Worm (Caenorhabditis elegans) whole organism, early embryonic: ENCODE data around the gene fipr-7.

Experiments
- B0310.2 ChIP-seq: sonication (generic microtip); optimal IDR thresholded peaks from 2 replicates; lab custom pipeline; 2016; ENCODE audit warnings: mild to moderate bottlenecking, missing genetic modification characterization, missing compliant biosample characterization
- F13C5.2 ChIP-seq: sonication (generic microtip); optimal IDR thresholded peaks from 2 replicates; lab custom pipeline; 2017; ENCODE audit warnings: mild to moderate bottlenecking, missing genetic modification characterization, inconsistent platforms, missing compliant biosample characterization
- aly-1 ChIP-seq: sonication (generic microtip); optimal IDR thresholded peaks from 2 replicates; lab custom pipeline; 2016; ENCODE audit warnings: missing genetic modification characterization, missing compliant biosample characterization
- ama-1 ChIP-seq: fragments of 150-350 bp; optimal IDR thresholded peaks from 2 replicates; lab custom pipeline; 2014
- ceh-13 ChIP-seq: fragments of 200-800 bp; sonication (Bioruptor generic); optimal IDR thresholded peaks from 2 replicates; lab custom pipeline; 2018; ENCODE audit warnings: mild to moderate bottlenecking, missing genetic modification characterization, missing compliant biosample characterization
- ceh-36 ChIP-seq: sonication (generic microtip); optimal IDR thresholded peaks from 2 replicates; lab custom pipeline; 2016; ENCODE audit warnings: missing genetic modification characterization, inconsistent platforms, missing compliant biosample characterization
- ets-7 ChIP-seq: sonication (generic microtip); optimal IDR thresholded peaks from 2 replicates; lab custom pipeline; 2016; ENCODE audit warnings: missing genotype, missing genetic modification characterization, missing compliant biosample characterization
- flt-1 ChIP-seq: fragments of 200-800 bp; sonication (Bioruptor generic); IDR thresholded peaks from 2 replicates; pipeline ENCODE4 v1.3.6; 2022; ENCODE audit warnings: missing genetic modification characterization, missing compliant biosample characterization
- hmbx-1 ChIP-seq: sonication (generic microtip); optimal IDR thresholded peaks from 2 replicates; lab custom pipeline; 2016; ENCODE audit warnings: mild to moderate bottlenecking, missing genetic modification characterization, missing compliant biosample characterization
- hmg-4 ChIP-seq: fragments of 200-800 bp; sonication (Bioruptor generic); optimal IDR thresholded peaks from 2 replicates; lab custom pipeline; 2018; ENCODE audit warnings: mild to moderate bottlenecking, missing genetic modification characterization, missing compliant biosample characterization
- hnd-1 ChIP-seq: sonication (generic microtip); optimal IDR thresholded peaks from 2 replicates; lab custom pipeline; 2016; ENCODE audit warnings: missing genetic modification characterization, missing compliant biosample characterization
- pes-1 ChIP-seq: fragments of 200-800 bp; sonication (Bioruptor generic); IDR thresholded peaks from 2 replicates; pipeline ENCODE4 v1.3.6; 2022; ENCODE audit warnings: missing genetic modification reagents, missing genetic modification characterization, missing compliant biosample characterization
- scrt-1 ChIP-seq: fragments of 200-800 bp; sonication (Bioruptor generic); IDR thresholded peaks from 2 replicates; pipeline ENCODE4 v1.3.6; 2022; ENCODE audit warnings: missing genetic modification characterization, missing compliant biosample characterization
- sea-1 ChIP-seq: fragments of 200-800 bp; sonication (Bioruptor generic); conservative IDR thresholded peaks from 2 replicates; pipeline ENCODE4 v1.3.6; 2022; ENCODE audit warnings: missing genetic modification characterization, missing compliant biosample characterization
- tbx-11 ChIP-seq: fragments of 200-800 bp; sonication (Bioruptor generic); IDR thresholded peaks from 2 replicates; pipeline ENCODE4 v1.3.6; 2022; ENCODE audit warnings: missing genetic modification characterization, missing compliant biosample characterization
- tbx-37 ChIP-seq: fragments of 200-800 bp; sonication (Bioruptor generic); conservative IDR thresholded peaks from 2 replicates; pipeline ENCODE4 v1.3.6; 2022; ENCODE audit warnings: missing genetic modification reagents, missing genetic modification characterization, missing compliant biosample characterization
- tra-4 ChIP-seq: sonication (generic microtip); optimal IDR thresholded peaks from 2 replicates; lab custom pipeline; 2017; ENCODE audit warnings: missing genetic modification characterization, missing compliant biosample characterization

Gene fipr-7

DNA sequence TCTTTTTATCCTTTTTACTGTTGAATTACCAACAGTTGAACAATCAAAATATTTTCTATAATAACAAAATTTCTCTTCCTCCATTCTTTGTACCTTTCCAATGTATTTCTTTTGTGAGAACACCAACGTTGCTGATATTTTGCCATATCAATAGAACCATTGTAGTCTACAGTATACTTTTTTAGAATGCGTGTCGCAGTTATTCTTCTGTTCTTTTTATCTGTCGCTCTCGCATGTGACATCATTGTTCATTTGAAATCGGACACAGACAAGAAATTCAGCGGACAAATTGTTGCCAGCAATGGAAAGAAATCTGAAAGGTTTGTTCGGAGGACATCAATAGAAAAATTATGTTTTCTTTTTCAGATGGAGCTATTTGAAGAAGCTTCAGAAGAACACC, 27.7 kb upstream of the fipr-7 start, which contains the start of gene ZK856.7:
Gene ZK856.7, plus strand, starts transcription at position 186 of the 400 bp plus-strand sequence.
- no peak for TF ChIP-seq hmg-4
- TF ChIP-seq flt-1 (GFP tag; lab: Robert Waterston, UW), result no peak
- no peak for TF ChIP-seq tbx-37 (GFP tag; lab: Robert Waterston, UW)
- no peak for TF ChIP-seq pes-1
- no peak for TF ChIP-seq tbx-11 (GFP tag; lab: Robert Waterston, UW)
- TF ChIP-seq scrt-1 (GFP tag; lab: Robert Waterston, UW), result no peak
- no peak for TF ChIP-seq tra-4 (tag; lab: Kevin White, UChicago)
- no peak for TF ChIP-seq aly-1
- TF ChIP-seq ceh-13 (GFP tag; lab: Kevin White, UChicago), result no peak
- TF ChIP-seq ceh-36, result no peak

DNA sequence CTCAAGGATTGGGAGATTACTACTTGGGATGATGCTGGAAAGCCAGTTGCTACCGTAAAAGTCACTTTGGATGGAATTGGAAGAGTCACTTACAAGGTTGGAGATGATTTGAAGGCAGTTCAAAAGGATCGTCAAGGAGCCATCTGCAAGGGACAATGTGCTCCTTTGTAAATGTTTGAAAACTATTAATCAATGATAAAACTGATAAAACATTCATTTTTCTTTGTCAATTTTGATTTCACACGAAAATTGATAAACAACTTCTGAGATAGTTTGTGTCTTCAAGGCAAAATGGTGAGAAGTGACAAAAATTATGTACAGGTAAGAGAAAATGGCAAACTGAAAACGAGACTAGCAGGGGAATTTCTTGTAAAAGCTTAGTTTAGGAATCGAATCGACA, 27.3 kb upstream of the fipr-7 start:
- no peak for TF ChIP-seq hnd-1 (tag; lab: Kevin White, UChicago)
- no peak for TF ChIP-seq ama-1
- TF ChIP-seq ceh-36, result no peak
- TF ChIP-seq scrt-1 (GFP tag; lab: Robert Waterston, UW), result no peak
- TF ChIP-seq F13C5.2 (tag; lab: Kevin White, UChicago), result no peak
- TF ChIP-seq flt-1 (GFP tag; lab: Robert Waterston, UW), result no peak
- TF ChIP-seq sea-1 (GFP tag; lab: Robert Waterston, UW), result no peak
- TF ChIP-seq tbx-11 (GFP tag; lab: Robert Waterston, UW), result no peak
- no peak for TF ChIP-seq tbx-37 (GFP tag; lab: Robert Waterston, UW)
- TF ChIP-seq B0310.2 (tag; lab: Kevin White, UChicago), result no peak
- no peak for TF ChIP-seq ets-7 (tag; lab: Kevin White, UChicago)
- TF ChIP-seq aly-1, result no peak
- TF ChIP-seq pes-1, result no peak
- TF ChIP-seq tra-4 (tag; lab: Kevin White, UChicago), result no peak
- no peak for TF ChIP-seq ceh-13 (GFP tag; lab: Kevin White, UChicago)
- TF ChIP-seq hmbx-1 (tag; lab: Kevin White, UChicago), result no peak
- no peak for TF ChIP-seq hmg-4

DNA sequence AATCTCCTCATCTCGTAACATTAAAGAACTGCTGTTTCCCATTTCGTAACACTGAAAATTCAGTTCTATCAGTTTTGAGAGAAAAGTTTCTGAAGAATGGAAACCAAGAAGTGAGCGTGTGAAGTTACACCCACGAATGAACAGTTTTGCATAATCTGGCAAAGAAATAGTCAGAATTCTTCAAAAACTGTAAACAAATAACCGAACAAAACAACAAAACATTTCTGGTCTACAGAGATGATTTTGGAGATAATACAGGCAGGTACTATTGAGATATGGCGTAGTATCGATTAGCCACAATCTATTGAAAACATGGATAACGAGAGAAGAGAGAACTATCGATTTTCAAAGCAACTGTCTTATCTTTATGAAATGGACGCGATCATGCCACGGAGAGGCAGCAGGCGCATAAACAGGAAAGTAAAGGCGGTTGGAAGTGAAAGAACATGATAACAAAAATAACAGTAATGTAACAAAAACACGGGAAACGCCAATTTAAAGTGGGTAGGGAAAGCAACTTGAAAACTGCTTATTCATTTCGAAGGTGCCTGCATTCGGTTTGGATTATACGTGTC, 26.1 kb upstream of the fipr-7 start, which contains the start of gene chpf-1:
Gene chpf-1, minus strand, starts transcription at position 51 of the 575 bp plus-strand sequence.
- TF ChIP-seq aly-1 (no peak), scrt-1 (GFP tag; lab: Robert Waterston, UW) (no peak), sea-1 (GFP tag; lab: Robert Waterston, UW) (no peak), hnd-1 (tag; lab: Kevin White, UChicago) (no peak), hmg-4 (no peak), tbx-37 (GFP tag; lab: Robert Waterston, UW) (no peak), pes-1 (no peak), flt-1 (GFP tag; lab: Robert Waterston, UW) (no peak), F13C5.2 (tag; lab: Kevin White, UChicago) (no peak), ceh-36 (no peak), ceh-13 (GFP tag; lab: Kevin White, UChicago) (no peak), tra-4 (tag; lab: Kevin White, UChicago) (no peak), tbx-11 (GFP tag; lab: Robert Waterston, UW) (no peak)

DNA sequence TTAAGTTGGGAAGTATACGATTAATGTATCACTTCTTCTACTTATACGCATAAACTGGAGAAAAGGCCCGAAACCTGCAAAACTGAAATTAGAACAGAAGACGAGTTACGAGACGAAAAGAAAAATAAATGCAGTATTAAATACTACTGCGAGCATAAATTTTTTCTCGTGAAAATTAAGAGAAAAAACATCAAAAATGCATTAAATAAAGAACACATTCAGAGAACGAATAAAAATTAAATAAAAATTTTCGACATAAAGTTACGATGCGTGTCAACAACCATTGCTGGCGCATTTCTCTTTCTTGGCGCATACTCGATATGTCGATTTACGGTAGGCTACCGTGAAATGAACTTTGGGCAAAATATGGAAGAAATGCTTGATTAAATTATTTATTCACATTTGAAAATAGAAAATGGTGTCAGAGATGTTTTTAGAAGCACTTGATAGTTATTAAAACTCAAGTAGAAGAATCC, 24.7 kb upstream of the fipr-7 start, which contains the start of the genes ZK856.19 and ZK856.11:
Gene ZK856.19, minus strand, starts transcription at position 51 of the 476 bp plus-strand sequence.
Gene ZK856.11, minus strand, starts transcription at position 76 of the 476 bp plus-strand sequence.
- TF ChIP-seq F13C5.2 (tag; lab: Kevin White, UChicago) (no peak), tra-4 (tag; lab: Kevin White, UChicago) (no peak), flt-1 (GFP tag; lab: Robert Waterston, UW) (no peak), B0310.2 (tag; lab: Kevin White, UChicago) (no peak), ceh-13 (GFP tag; lab: Kevin White, UChicago) (no peak), scrt-1 (GFP tag; lab: Robert Waterston, UW) (no peak), ama-1 (no peak), ceh-36 (no peak), tbx-37 (GFP tag; lab: Robert Waterston, UW) (no peak)

DNA sequence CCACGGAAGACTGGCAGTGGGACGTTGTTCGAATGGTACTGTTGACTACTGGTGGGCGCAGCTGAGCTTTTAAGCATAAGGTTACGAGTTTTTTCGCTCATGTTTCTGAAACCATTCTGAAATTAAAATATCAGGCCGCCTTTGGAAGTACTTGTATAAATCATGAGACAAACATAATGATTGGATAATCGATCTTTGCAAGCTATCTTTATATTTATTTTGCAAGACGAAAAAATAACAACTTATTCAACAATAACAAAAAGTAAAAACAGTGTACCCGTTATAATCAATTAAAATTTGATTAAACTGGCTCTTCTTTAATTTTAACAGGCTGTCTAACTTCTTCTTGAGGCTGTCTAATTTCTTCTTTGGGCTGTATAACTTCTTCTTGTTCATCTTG, 24.1 kb upstream of the fipr-7 start, which contains the start of gene ZK856.16:
Gene ZK856.16, minus strand, starts transcription at position 101 of the 400 bp plus-strand sequence.
- TF ChIP-seq hmbx-1 (tag; lab: Kevin White, UChicago) (no peak), sea-1 (GFP tag; lab: Robert Waterston, UW) (no peak), pes-1 (no peak)

DNA sequence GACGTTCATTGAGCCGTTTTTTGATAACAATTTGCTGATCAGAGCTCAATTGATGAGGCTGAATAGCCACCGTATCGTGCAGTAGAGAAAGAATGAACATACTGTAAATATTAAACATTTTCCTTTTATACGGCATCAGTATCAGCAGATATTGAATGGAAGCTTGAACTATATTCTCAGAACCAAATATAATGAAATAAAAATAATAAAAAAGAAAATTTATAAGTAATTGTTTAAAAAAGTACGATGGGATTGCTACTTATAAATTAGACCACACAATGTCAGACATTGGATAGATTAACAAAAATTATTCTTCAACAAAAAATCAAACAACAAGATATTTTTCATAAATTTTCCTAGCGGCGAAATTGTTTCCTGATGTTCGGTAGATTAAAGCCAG, 23.1 kb upstream of the fipr-7 start, which contains the start of gene rpc-25:
Gene rpc-25, minus strand, starts transcription at position 101 of the 400 bp plus-strand sequence.
- TF ChIP-seq aly-1 (no peak), ama-1 (no peak), sea-1 (GFP tag; lab: Robert Waterston, UW) (no peak), tbx-37 (GFP tag; lab: Robert Waterston, UW) (no peak)

DNA sequence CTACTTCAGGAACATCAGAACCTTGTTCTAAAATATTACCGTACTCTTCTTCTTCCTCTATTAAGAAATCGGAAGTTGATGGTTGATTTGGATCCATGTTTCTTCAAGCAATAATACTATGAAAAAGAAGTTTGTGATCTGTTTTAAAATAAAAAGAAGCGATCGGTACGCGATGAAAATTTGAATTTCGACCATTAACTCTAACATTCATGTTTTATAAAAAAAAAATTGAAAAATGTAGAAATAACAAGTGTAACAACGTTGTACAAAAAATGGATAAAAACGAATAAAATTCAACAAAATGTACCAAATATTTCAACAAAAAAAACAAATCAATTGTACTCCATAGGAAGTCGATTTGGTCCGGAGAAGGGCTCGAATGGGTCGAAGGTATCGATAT, 19.4 kb upstream of the fipr-7 start, which contains the start of gene tftc-3:
Gene tftc-3, minus strand, starts transcription at position 101 of the 400 bp plus-strand sequence.
- TF ChIP-seq tbx-11 (GFP tag; lab: Robert Waterston, UW) (no peak), F13C5.2 (tag; lab: Kevin White, UChicago) (no peak)

DNA sequence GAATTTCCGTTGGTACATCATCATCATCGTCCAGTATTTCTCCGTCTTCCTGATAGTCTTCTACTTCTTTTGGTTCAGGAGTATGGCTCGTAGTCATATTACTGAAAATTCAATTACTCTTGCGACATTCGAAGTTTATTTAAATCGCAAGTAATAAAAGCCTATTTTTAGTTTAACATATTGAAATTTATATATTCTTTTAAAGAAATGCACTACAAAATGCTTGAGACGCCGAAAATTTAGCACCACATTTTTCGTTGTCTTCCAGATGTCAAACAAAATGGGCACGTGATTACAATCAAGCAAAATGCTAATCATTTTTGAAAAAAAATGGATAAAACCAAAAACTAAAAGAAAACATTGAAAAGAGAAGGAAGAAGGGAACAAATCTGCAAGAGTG, 17.6 kb upstream of the fipr-7 start, which contains the start of gene zhit-3:
Gene zhit-3, minus strand, starts transcription at position 101 of the 400 bp plus-strand sequence.
- TF ChIP-seq hnd-1 (tag; lab: Kevin White, UChicago), result no peak
- no peak for TF ChIP-seq B0310.2 (tag; lab: Kevin White, UChicago)
- no peak for TF ChIP-seq pes-1
- no peak for TF ChIP-seq F13C5.2 (tag; lab: Kevin White, UChicago)
- no peak for TF ChIP-seq ceh-36
- no peak for TF ChIP-seq ceh-13 (GFP tag; lab: Kevin White, UChicago)
- no peak for TF ChIP-seq ets-7 (tag; lab: Kevin White, UChicago)
- no peak for TF ChIP-seq aly-1
- TF ChIP-seq hmg-4, result no peak
- TF ChIP-seq tbx-37 (GFP tag; lab: Robert Waterston, UW), result no peak
- no peak for TF ChIP-seq scrt-1 (GFP tag; lab: Robert Waterston, UW)
